Worm (Caenorhabditis elegans) whole organism, mixed stage, embryonic: ENCODE data around the gene hrg-5.

Source experiments
- M03D4.4 ChIP-seq: sonication (generic microtip); optimal IDR thresholded peaks from 2 replicates; lab custom pipeline; 2017; ENCODE audit warnings: mild to moderate bottlenecking, missing genetic modification characterization, missing compliant biosample characterization
- bed-3 ChIP-seq: fragments of 200-800 bp; sonication (Bioruptor generic); optimal IDR thresholded peaks from 3 replicates; lab custom pipeline; 2018; ENCODE audit warnings: mild to moderate bottlenecking, missing genetic modification characterization, moderate library complexity, missing compliant biosample characterization
- blmp-1 ChIP-seq: fragments of 150-350 bp; optimal IDR thresholded peaks from 2 replicates; lab custom pipeline; 2014; ENCODE audit warnings: missing biosample characterization, missing genetic modification characterization
- ceh-39 ChIP-seq: fragments of 150-350 bp; optimal IDR thresholded peaks from 2 replicates; lab custom pipeline; 2014; ENCODE audit warnings: missing biosample characterization, missing genetic modification characterization
- ceh-43 ChIP-seq: fragments of 200-800 bp; sonication (Bioruptor generic); optimal IDR thresholded peaks from 2 replicates; lab custom pipeline; 2018; ENCODE audit warnings: mild to moderate bottlenecking, missing genetic modification characterization, moderate library complexity, missing compliant biosample characterization
- ceh-83 ChIP-seq: fragments of 200-800 bp; sonication (Bioruptor generic); optimal IDR thresholded peaks from 2 replicates; lab custom pipeline; 2018; ENCODE audit warnings: mild to moderate bottlenecking, missing genetic modification characterization, missing compliant biosample characterization
- ces-1 ChIP-seq: fragments of 150-350 bp; optimal IDR thresholded peaks from 2 replicates; lab custom pipeline; 2014; ENCODE audit warnings: missing biosample characterization, missing genetic modification reagents, missing genetic modification characterization
- cnd-1 ChIP-seq: fragments of 200-800 bp; sonication (Bioruptor generic); optimal IDR thresholded peaks from 2 replicates; lab custom pipeline; 2018; ENCODE audit warnings: mild to moderate bottlenecking, missing genetic modification characterization, missing compliant biosample characterization
- drap-1 ChIP-seq: fragments of 200-800 bp; sonication (Bioruptor generic); optimal IDR thresholded peaks from 3 replicates; lab custom pipeline; 2018; ENCODE audit warnings: mild to moderate bottlenecking, missing genetic modification characterization, missing compliant biosample characterization
- elt-1 ChIP-seq: sonication (generic microtip); optimal IDR thresholded peaks from 2 replicates; lab custom pipeline; 2017; ENCODE audit warnings: missing genetic modification characterization, mild to moderate bottlenecking, missing compliant biosample characterization, antibody characterized with exemption, moderate library complexity, borderline replicate concordance; ENCODE audit not compliant: insufficient read depth
- elt-3 ChIP-seq: fragments of 150-350 bp; optimal IDR thresholded peaks from 2 replicates; lab custom pipeline; 2014; ENCODE audit warnings: missing biosample characterization, missing genetic modification characterization
- flh-1 ChIP-seq: fragments of 200-800 bp; sonication (Bioruptor generic); optimal IDR thresholded peaks from 2 replicates; lab custom pipeline; 2018; ENCODE audit warnings: mild to moderate bottlenecking, missing genetic modification characterization, moderate library complexity, missing compliant biosample characterization
- ham-2 ChIP-seq: fragments of 200-800 bp; sonication (Bioruptor generic); optimal IDR thresholded peaks from 2 replicates; lab custom pipeline; 2018; ENCODE audit warnings: mild to moderate bottlenecking, missing genetic modification characterization, missing compliant biosample characterization
- hlh-1 ChIP-seq: fragments of 150-350 bp; optimal IDR thresholded peaks from 2 replicates; lab custom pipeline; 2014; ENCODE audit warnings: missing biosample characterization, missing genetic modification reagents, missing genetic modification characterization
- lin-13 ChIP-seq: fragments of 150-350 bp; optimal IDR thresholded peaks from 2 replicates; lab custom pipeline; 2014; ENCODE audit warnings: missing biosample characterization, missing genetic modification characterization
- lin-32 ChIP-seq: fragments of 200-800 bp; sonication (Bioruptor generic); optimal IDR thresholded peaks from 2 replicates; lab custom pipeline; 2018; ENCODE audit warnings: mild to moderate bottlenecking, missing genetic modification characterization, missing compliant biosample characterization
- lsy-2 ChIP-seq: fragments of 150-350 bp; optimal IDR thresholded peaks from 2 replicates; lab custom pipeline; 2014; ENCODE audit warnings: missing biosample characterization, missing genetic modification characterization
- mab-5 ChIP-seq: fragments of 150-350 bp; optimal IDR thresholded peaks from 2 replicates; lab custom pipeline; 2014; ENCODE audit warnings: missing biosample characterization, missing genetic modification characterization
- mep-1 ChIP-seq: fragments of 150-350 bp; optimal IDR thresholded peaks from 2 replicates; lab custom pipeline; 2017; ENCODE audit warnings: missing biosample characterization, missing genetic modification reagents, missing genetic modification characterization, inconsistent platforms
- mls-2 ChIP-seq: sonication (generic microtip); optimal IDR thresholded peaks from 2 replicates; lab custom pipeline; 2016; ENCODE audit warnings: mild to moderate bottlenecking, missing genetic modification characterization, moderate library complexity, missing compliant biosample characterization
- nhr-12 ChIP-seq: fragments of 150-350 bp; optimal IDR thresholded peaks from 2 replicates; lab custom pipeline; 2014; ENCODE audit warnings: missing biosample characterization, missing genetic modification characterization
- nhr-2 ChIP-seq: fragments of 150-350 bp; optimal IDR thresholded peaks from 2 replicates; lab custom pipeline; 2014; ENCODE audit warnings: missing biosample characterization, missing genetic modification characterization
- nhr-237 ChIP-seq: fragments of 150-350 bp; optimal IDR thresholded peaks from 2 replicates; lab custom pipeline; 2014; ENCODE audit warnings: missing biosample characterization, missing genetic modification characterization
- nhr-28 ChIP-seq: fragments of 150-350 bp; optimal IDR thresholded peaks from 2 replicates; lab custom pipeline; 2014; ENCODE audit warnings: missing biosample characterization, missing genetic modification characterization
- nhr-76 ChIP-seq: sonication (generic microtip); optimal IDR thresholded peaks from 2 replicates; lab custom pipeline; 2017; ENCODE audit warnings: missing biosample characterization, missing genetic modification characterization
- pha-4 ChIP-seq: fragments of 150-350 bp; optimal IDR thresholded peaks from 2 replicates; lab custom pipeline; 2018; ENCODE audit warnings: missing biosample characterization, missing genetic modification reagents, missing genetic modification characterization
- sem-2 ChIP-seq: fragments of 200-800 bp; sonication (Bioruptor generic); optimal IDR thresholded peaks from 2 replicates; lab custom pipeline; 2018; ENCODE audit warnings: mild to moderate bottlenecking, missing genetic modification characterization, missing compliant biosample characterization
- snpc-4 ChIP-seq: fragments of 150-350 bp; optimal IDR thresholded peaks from 2 replicates; lab custom pipeline; 2014; ENCODE audit warnings: missing biosample characterization, missing genetic modification characterization
- sptf-1 ChIP-seq: sonication (generic microtip); optimal IDR thresholded peaks from 2 replicates; lab custom pipeline; 2017; ENCODE audit warnings: mild to moderate bottlenecking, missing genetic modification characterization, moderate library complexity, missing compliant biosample characterization
- tbx-8 ChIP-seq: fragments of 200-800 bp; sonication (Bioruptor generic); optimal IDR thresholded peaks from 2 replicates; lab custom pipeline; 2018; ENCODE audit warnings: mild to moderate bottlenecking, missing genetic modification characterization, moderate library complexity, missing compliant biosample characterization
- unc-120 ChIP-seq: sonication (generic microtip); optimal IDR thresholded peaks from 2 replicates; lab custom pipeline; 2017; ENCODE audit warnings: missing genetic modification characterization, missing compliant biosample characterization; ENCODE audit not compliant: poor library complexity, severe bottlenecking
- unc-39 ChIP-seq: fragments of 150-350 bp; optimal IDR thresholded peaks from 2 replicates; lab custom pipeline; 2014; ENCODE audit warnings: missing biosample characterization, missing genetic modification characterization
- unc-62 ChIP-seq: fragments of 150-350 bp; optimal IDR thresholded peaks from 2 replicates; lab custom pipeline; 2014; ENCODE audit warnings: missing biosample characterization, missing genetic modification reagents, missing genetic modification characterization
- zip-8 ChIP-seq: fragments of 150-350 bp; optimal IDR thresholded peaks from 2 replicates; lab custom pipeline; 2014; ENCODE audit warnings: missing biosample characterization, missing genetic modification characterization
- ztf-11 ChIP-seq: fragments of 150-350 bp; optimal IDR thresholded peaks from 2 replicates; lab custom pipeline; 2014; ENCODE audit warnings: missing biosample characterization, missing genetic modification characterization

hrg-5 gene

ce11 chrIV:11031640-11032039 lies 2.4 kb upstream of the hrg-5 start:
- no peak for TF ChIP-seq nhr-237 (tag; lab: Kevin White, UChicago)
- TF ChIP-seq lin-13 (tag; lab: Kevin White, UChicago), result no peak
- TF ChIP-seq tbx-8 (GFP tag; lab: Kevin White, UChicago), result no peak
- no peak for TF ChIP-seq M03D4.4 (tag; lab: Kevin White, UChicago)
- no peak for TF ChIP-seq zip-8 (tag; lab: Kevin White, UChicago)
- no peak for TF ChIP-seq nhr-76
- no peak for TF ChIP-seq ceh-83
- TF ChIP-seq elt-3, result no peak
- no peak for TF ChIP-seq ceh-39 (tag; lab: Kevin White, UChicago)
- no peak for TF ChIP-seq ham-2 (GFP tag; lab: Kevin White, UChicago)
- no peak for TF ChIP-seq mls-2 (tag; lab: Kevin White, UChicago)
- no peak for TF ChIP-seq sptf-1
- TF ChIP-seq unc-120 (tag; lab: Kevin White, UChicago), result no peak
- TF ChIP-seq flh-1 (GFP tag; lab: Kevin White, UChicago), result no peak
- no peak for TF ChIP-seq mep-1 (tag; lab: Kevin White, UChicago)
- no peak for TF ChIP-seq ces-1 (GFP tag; lab: Kevin White, UChicago)
- TF ChIP-seq snpc-4, result no peak

- TF ChIP-seq hlh-1 (tag; lab: Kevin White, UChicago) (no peak), tbx-8 (GFP tag; lab: Kevin White, UChicago) (no peak), nhr-28 (no peak), nhr-76 (no peak), flh-1 (GFP tag; lab: Kevin White, UChicago) (no peak), unc-120 (tag; lab: Kevin White, UChicago) (no peak), blmp-1 (no peak), lsy-2 (no peak), ceh-43 (GFP tag; lab: Kevin White, UChicago) (no peak)
Observed at ce11 chrIV:11030893-11031292, 1.7 kb upstream of the hrg-5 start, which contains the start of gene hrg-4. TSS of gene hrg-4 (minus strand) at chrIV:11030993.

- no peak for TF ChIP-seq nhr-2 (tag; lab: Kevin White, UChicago)
- TF ChIP-seq lin-32 (GFP tag; lab: Kevin White, UChicago), result no peak
- no peak for TF ChIP-seq ces-1 (GFP tag; lab: Kevin White, UChicago)
- TF ChIP-seq ham-2 (GFP tag; lab: Kevin White, UChicago), result no peak
- no peak for TF ChIP-seq unc-39 (tag; lab: Kevin White, UChicago)
- no peak for TF ChIP-seq mls-2 (tag; lab: Kevin White, UChicago)
- TF ChIP-seq nhr-12 (tag; lab: Kevin White, UChicago), result no peak
- no peak for TF ChIP-seq ztf-11 (tag; lab: Kevin White, UChicago)
- TF ChIP-seq sptf-1, result no peak
- TF ChIP-seq bed-3 (GFP tag; lab: Kevin White, UChicago), result no peak
- no peak for TF ChIP-seq unc-120 (tag; lab: Kevin White, UChicago)
- no peak for TF ChIP-seq pha-4 (tag; lab: Kevin White, UChicago)
Observed at ce11 chrIV:11030117-11030516, 889 bp upstream of the hrg-5 start.

- TF ChIP-seq nhr-28 (no peak), ztf-11 (tag; lab: Kevin White, UChicago) (no peak), ceh-39 (tag; lab: Kevin White, UChicago) (peak; percentile 69), tbx-8 (GFP tag; lab: Kevin White, UChicago) (no peak), nhr-237 (tag; lab: Kevin White, UChicago) (no peak), nhr-12 (tag; lab: Kevin White, UChicago) (no peak), sem-2 (GFP tag; lab: Kevin White, UChicago) (no peak), elt-1 (peak; percentile 72), unc-39 (tag; lab: Kevin White, UChicago) (no peak), nhr-2 (tag; lab: Kevin White, UChicago) (no peak), elt-3 (peak; percentile 38), bed-3 (GFP tag; lab: Kevin White, UChicago) (no peak), sptf-1 (no peak), ham-2 (GFP tag; lab: Kevin White, UChicago) (no peak), lin-32 (GFP tag; lab: Kevin White, UChicago) (peak; percentile 5), drap-1 (GFP tag; lab: Kevin White, UChicago) (peak; percentile 1), mep-1 (tag; lab: Kevin White, UChicago) (peak; percentile 80), lin-13 (tag; lab: Kevin White, UChicago) (peak; percentile 90), ceh-43 (GFP tag; lab: Kevin White, UChicago) (no peak), mls-2 (tag; lab: Kevin White, UChicago) (peak; percentile 84), lsy-2 (peak; percentile 71), ces-1 (GFP tag; lab: Kevin White, UChicago) (peak; percentile 72), pha-4 (tag; lab: Kevin White, UChicago) (peak; percentile 97), zip-8 (tag; lab: Kevin White, UChicago) (no peak), unc-62 (peak; percentile 98), cnd-1 (tag; lab: Kevin White, UChicago) (peak; percentile 35), M03D4.4 (tag; lab: Kevin White, UChicago) (peak; percentile 23), snpc-4 (no peak), blmp-1 (no peak), flh-1 (GFP tag; lab: Kevin White, UChicago) (no peak), nhr-76 (no peak), unc-120 (tag; lab: Kevin White, UChicago) (peak; percentile 42), hlh-1 (tag; lab: Kevin White, UChicago) (peak; percentile 6), mab-5 (no peak), ceh-83 (no peak)
Observed at ce11 chrIV:11027560-11027959, 1.7 kb downstream of the hrg-5 start.
